Fruit fly (Drosophila melanogaster) whole organism, adult: Measurements from ENCODE around the gene pyd.

Source experiments
- CG11617 ChIP-seq: fragments of 200-800 bp; sonication (Bioruptor generic); optimal IDR thresholded peaks from 2 replicates; lab custom pipeline; 2017; ENCODE audit warnings: mild to moderate bottlenecking, missing biosample characterization, missing genetic modification reagents, missing genetic modification characterization
- CG12768 ChIP-seq: fragments of 200-800 bp; sonication (Bioruptor generic); optimal IDR thresholded peaks from 2 replicates; lab custom pipeline; 2017; ENCODE audit warnings: missing biosample characterization, missing genetic modification characterization, mild to moderate bottlenecking, moderate library complexity, missing genetic modification reagents
- CG14711 ChIP-seq: fragments of 200-800 bp; sonication (Bioruptor generic); optimal IDR thresholded peaks from 2 replicates; lab custom pipeline; 2018; ENCODE audit warnings: missing biosample characterization, mild to moderate bottlenecking, missing genetic modification characterization, moderate library complexity
- CG1620 ChIP-seq: fragments of 200-800 bp; sonication (Bioruptor generic); optimal IDR thresholded peaks from 2 replicates; lab custom pipeline; 2016; ENCODE audit warnings: missing biosample characterization, missing genetic modification characterization
- CG33017 ChIP-seq: fragments of 200-800 bp; sonication (Bioruptor generic); optimal IDR thresholded peaks from 2 replicates; lab custom pipeline; 2018; ENCODE audit warnings: missing biosample characterization, mild to moderate bottlenecking, missing genetic modification characterization, moderate library complexity
- CG5204 ChIP-seq: fragments of 200-800 bp; sonication (Bioruptor generic); optimal IDR thresholded peaks from 2 replicates; lab custom pipeline; 2016; ENCODE audit warnings: missing biosample characterization, missing genetic modification characterization
- Clk ChIP-seq: fragments of 200-800 bp; sonication (Bioruptor generic); optimal IDR thresholded peaks from 2 replicates; lab custom pipeline; 2017; ENCODE audit warnings: missing biosample characterization, missing genetic modification characterization
- cic ChIP-seq: fragments of 200-800 bp; sonication (Bioruptor generic); optimal IDR thresholded peaks from 2 replicates; lab custom pipeline; 2017; ENCODE audit warnings: missing biosample characterization, mild to moderate bottlenecking, missing genetic modification characterization, moderate library complexity
- cnc ChIP-seq, 2 experiments: fragments of >200 bp; optimal IDR thresholded peaks; 2 replicates each; lab custom pipeline; 2017
- kay ChIP-seq: fragments of 200-800 bp; sonication (Bioruptor generic); peaks from one replicate; lab custom pipeline; 2016; ENCODE audit warnings: missing biosample characterization, missing genetic modification characterization, borderline replicate concordance
- ovo ChIP-seq: fragments of 200-800 bp; sonication (Bioruptor generic); optimal IDR thresholded peaks from 2 replicates; lab custom pipeline; 2016; ENCODE audit warnings: missing biosample characterization, missing genetic modification characterization
- tj ChIP-seq: fragments of 200-800 bp; sonication (Bioruptor generic); optimal IDR thresholded peaks from 3 replicates; lab custom pipeline; 2017; ENCODE audit warnings: missing biosample characterization, mild to moderate bottlenecking, missing genetic modification characterization, moderate library complexity
- toe ChIP-seq: fragments of 200-800 bp; sonication (Bioruptor generic); optimal IDR thresholded peaks from 2 replicates; lab custom pipeline; 2016; ENCODE audit warnings: missing biosample characterization, missing genetic modification characterization

- no peak for TF ChIP-seq CG12768 (GFP tag; lab: Kevin White, UChicago)
- no peak for TF ChIP-seq Clk (GFP tag; lab: Kevin White, UChicago)
- no peak for TF ChIP-seq toe (GFP tag; lab: Kevin White, UChicago)
- no peak for TF ChIP-seq CG5204 (GFP tag; lab: Kevin White, UChicago)
- no peak for TF ChIP-seq kay (GFP tag; lab: Kevin White, UChicago)
- TF ChIP-seq CG14711 (tag; lab: Kevin White, UChicago) = no peak
- no peak for TF ChIP-seq CG1620 (GFP tag; lab: Kevin White, UChicago)
- TF ChIP-seq tj (GFP tag; lab: Kevin White, UChicago) = no peak
- no peak for TF ChIP-seq cnc (optimal IDR thresholded peaks at IDR 0.05; lab: Kevin White, UChicago)
- TF ChIP-seq CG33017 = no peak
- no peak for TF ChIP-seq CG11617 (GFP tag; lab: Kevin White, UChicago)
- no peak for TF ChIP-seq ovo (GFP tag; lab: Kevin White, UChicago)
- no peak for TF ChIP-seq cic (GFP tag; lab: Kevin White, UChicago)
These were observed 47.1 kb upstream of the pyd start for dm6 chr3R:8978768-8979167.
